Worm (Caenorhabditis elegans): ENCODE results near the gene F19G12.8.

ce11 chrX:1450352-1450818 is 33.3 kb downstream of the F19G12.8 start, which contains the start of gene W05H7.1:
- TF ChIP-seq lin-39 (tag; optimal IDR thresholded peaks at IDR 0.05) (peak; percentile 58), egl-27 (tag; optimal IDR thresholded peaks at IDR 0.05) (no peak), fkh-10 (GFP tag; optimal IDR thresholded peaks at IDR 0.05) (no peak), nhr-11 (tag; optimal IDR thresholded peaks at IDR 0.05) (no peak)
